Worm (Caenorhabditis elegans) whole organism, L1 larva: ENCODE results near the gene F57F4.1.

Source experiments
- dpl-1 ChIP-seq, 3 experiments: fragments of 150-350 bp in 2 of 3; sonication (generic microtip) in 1 of 3; optimal IDR thresholded peaks; 2 replicates each; lab custom pipeline; 2014 to 2017; ENCODE audit warnings: missing biosample characterization in 3 of 3, missing genetic modification characterization in 3 of 3, missing genetic modification reagents in 3 of 3
- fos-1 ChIP-seq: fragments of 150-350 bp; optimal IDR thresholded peaks from 2 replicates; lab custom pipeline; 2014; ENCODE audit warnings: missing biosample characterization, missing genetic modification characterization
- irx-1 ChIP-seq: sonication (generic microtip); optimal IDR thresholded peaks from 2 replicates; lab custom pipeline; 2016; ENCODE audit warnings: missing genetic modification characterization, missing compliant biosample characterization
- jun-1 ChIP-seq: fragments of 150-350 bp; optimal IDR thresholded peaks from 2 replicates; lab custom pipeline; 2014; ENCODE audit warnings: missing biosample characterization, missing genetic modification reagents, missing genetic modification characterization
- lin-15B ChIP-seq: fragments of 150-350 bp; sonication (generic microtip); optimal IDR thresholded peaks from 3 replicates; lab custom pipeline; 2014; ENCODE audit warnings: missing biosample characterization, missing genetic modification characterization
- nhr-12 ChIP-seq: sonication (generic microtip); optimal IDR thresholded peaks from 2 replicates; lab custom pipeline; 2017; ENCODE audit warnings: missing biosample characterization, missing genetic modification characterization
- sox-4 ChIP-seq: sonication (generic microtip); optimal IDR thresholded peaks from 2 replicates; lab custom pipeline; 2016; ENCODE audit warnings: missing genetic modification characterization, missing compliant biosample characterization
- unc-62 ChIP-seq: fragments of 150-350 bp; optimal IDR thresholded peaks from 2 replicates; lab custom pipeline; 2014; ENCODE audit warnings: missing biosample characterization, missing genetic modification reagents, missing genetic modification characterization
- unc-86 ChIP-seq: sonication (generic microtip); optimal IDR thresholded peaks from 2 replicates; lab custom pipeline; 2016; ENCODE audit warnings: missing genetic modification characterization, missing compliant biosample characterization

ce11 chrV:6414469-6414868 lies 24.2 kb downstream of the F57F4.1 start:
- TF ChIP-seq fos-1 (tag; lab: Kevin White, UChicago) (no peak), lin-15B (tag; lab: Kevin White, UChicago) (no peak), dpl-1 (GFP tag; optimal IDR thresholded peaks at IDR 0.05; lab: Kevin White, UChicago) (no peak), sox-4 (tag; lab: Kevin White, UChicago) (no peak), nhr-12 (no peak), jun-1 (tag; lab: Kevin White, UChicago) (no peak), irx-1 (tag; lab: Kevin White, UChicago) (no peak), unc-86 (tag; lab: Kevin White, UChicago) (no peak), unc-62 (no peak)
